Worm (Caenorhabditis elegans) whole organism, young adult: ENCODE results near the gene str-60.

ENCODE experiments used
- C06A6.2 ChIP-seq: fragments of 200-800 bp; sonication (Bioruptor generic); conservative IDR thresholded peaks from 2 replicates; pipeline ENCODE4 v1.3.6; 2022; ENCODE audit warnings: missing genetic modification characterization, missing compliant biosample characterization
- let-607 ChIP-seq, 2 experiments: fragments of 200-800 bp in 1 of 2; sonication (Bioruptor generic) in 1 of 2; sonication (generic microtip) in 1 of 2; optimal IDR thresholded peaks; 2 replicates each; lab custom pipeline; 2016 to 2018; ENCODE audit warnings: mild to moderate bottlenecking in 2 of 2, missing compliant biosample characterization in 2 of 2, missing genetic modification characterization in 2 of 2, moderate library complexity in 2 of 2, missing genotype in 1 of 2
- nhr-90 ChIP-seq: sonication (generic microtip); optimal IDR thresholded peaks from 2 replicates; lab custom pipeline; 2016; ENCODE audit warnings: missing genotype, mild to moderate bottlenecking, missing genetic modification characterization, missing compliant biosample characterization
- zfh-2 ChIP-seq: fragments of 200-800 bp; sonication (Bioruptor generic); conservative IDR thresholded peaks from 2 replicates; pipeline ENCODE4 v1.3.6; 2022; ENCODE audit warnings: missing genetic modification reagents, missing genetic modification characterization, missing compliant biosample characterization

- TF ChIP-seq let-607 (tag; optimal IDR thresholded peaks at IDR 0.05; lab: Kevin White, UChicago) (no peak), nhr-90 (tag; lab: Kevin White, UChicago) (no peak), zfh-2 (GFP tag; lab: Robert Waterston, UW) (no peak), C06A6.2 (GFP tag; lab: Robert Waterston, UW) (no peak)
Observed at ce11 chrV:15911848-15912247, 14.1 kb downstream of the str-60 start, which contains the start of gene F35E8.6.
